Fruit fly (Drosophila melanogaster) S2 (cell line): ENCODE results near the gene aralar1.
A peak's percentile ranks its signal among the peaks of the same experiment; 100 is the strongest.

Source experiments
- CG8478 ChIP-seq: fragments of >200 bp; optimal IDR thresholded peaks from 2 replicates; lab custom pipeline; 2018
- CTCF ChIP-seq, 2 experiments: fragments of >200 bp; optimal IDR thresholded peaks; 2 replicates each; lab custom pipeline; 2018

DNA sequence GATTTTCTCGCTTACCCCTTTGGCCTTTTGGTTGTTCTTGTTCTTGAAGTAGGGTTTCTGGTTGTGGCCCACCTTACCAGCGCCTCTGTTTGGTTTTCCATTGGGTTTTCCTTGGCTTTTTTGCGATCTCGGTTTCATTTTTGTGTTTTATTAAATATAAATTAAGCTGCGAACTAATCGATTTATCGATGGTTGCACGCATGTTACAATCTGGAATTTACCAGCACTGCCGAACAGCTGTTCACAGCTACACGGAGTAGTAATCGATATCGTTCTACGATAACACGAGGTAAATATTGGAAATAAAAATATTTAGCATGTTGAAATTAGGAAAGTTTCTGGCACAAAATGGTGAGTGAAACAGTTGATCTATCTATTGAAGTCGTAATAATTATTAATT lies 32.0 kb downstream of the aralar1 start, which contains the start of the genes CG15535 and mRpS18C:
- peak in 1 of 2 experiments; percentile 42 for TF ChIP-seq CTCF (optimal IDR thresholded peaks at IDR 0.05; lab: Kevin White, UChicago)
- no peak for TF ChIP-seq CG8478 (lab: Kevin White, UChicago)
